Fruit fly (Drosophila melanogaster) whole organism, adult: ENCODE measurements around the gene tbc.

Experiments used
- CG11617 ChIP-seq: fragments of 200-800 bp; sonication (Bioruptor generic); optimal IDR thresholded peaks from 2 replicates; lab custom pipeline; 2017; ENCODE audit warnings: mild to moderate bottlenecking, missing biosample characterization, missing genetic modification reagents, missing genetic modification characterization
- CG12768 ChIP-seq: fragments of 200-800 bp; sonication (Bioruptor generic); optimal IDR thresholded peaks from 2 replicates; lab custom pipeline; 2017; ENCODE audit warnings: missing biosample characterization, missing genetic modification characterization, mild to moderate bottlenecking, moderate library complexity, missing genetic modification reagents
- CG14711 ChIP-seq: fragments of 200-800 bp; sonication (Bioruptor generic); optimal IDR thresholded peaks from 2 replicates; lab custom pipeline; 2018; ENCODE audit warnings: missing biosample characterization, mild to moderate bottlenecking, missing genetic modification characterization, moderate library complexity
- CG1620 ChIP-seq: fragments of 200-800 bp; sonication (Bioruptor generic); optimal IDR thresholded peaks from 2 replicates; lab custom pipeline; 2016; ENCODE audit warnings: missing biosample characterization, missing genetic modification characterization
- CG33017 ChIP-seq: fragments of 200-800 bp; sonication (Bioruptor generic); optimal IDR thresholded peaks from 2 replicates; lab custom pipeline; 2018; ENCODE audit warnings: missing biosample characterization, mild to moderate bottlenecking, missing genetic modification characterization, moderate library complexity
- CG5204 ChIP-seq: fragments of 200-800 bp; sonication (Bioruptor generic); optimal IDR thresholded peaks from 2 replicates; lab custom pipeline; 2016; ENCODE audit warnings: missing biosample characterization, missing genetic modification characterization
- CG7045 ChIP-seq: fragments of 200-800 bp; sonication (Bioruptor generic); optimal IDR thresholded peaks from 2 replicates; lab custom pipeline; 2017; ENCODE audit warnings: missing biosample characterization, mild to moderate bottlenecking, missing genetic modification characterization
- CG7101 ChIP-seq: fragments of 200-800 bp; sonication (Bioruptor generic); optimal IDR thresholded peaks from 2 replicates; lab custom pipeline; 2018; ENCODE audit warnings: missing biosample characterization, mild to moderate bottlenecking, missing genetic modification characterization, moderate library complexity
- Clk ChIP-seq: fragments of 200-800 bp; sonication (Bioruptor generic); optimal IDR thresholded peaks from 2 replicates; lab custom pipeline; 2017; ENCODE audit warnings: missing biosample characterization, missing genetic modification characterization
- Crg-1 ChIP-seq: fragments of 200-800 bp; sonication (Bioruptor generic); optimal IDR thresholded peaks from 2 replicates; lab custom pipeline; 2016; ENCODE audit warnings: missing biosample characterization, missing genetic modification characterization
- Hr96 ChIP-seq: fragments of 200-800 bp; sonication (Bioruptor generic); optimal IDR thresholded peaks from 2 replicates; lab custom pipeline; 2016; ENCODE audit warnings: missing biosample characterization, missing genetic modification characterization
- Mnt ChIP-seq: fragments of 200-800 bp; sonication (Bioruptor generic); optimal IDR thresholded peaks from 2 replicates; lab custom pipeline; 2016; ENCODE audit warnings: missing biosample characterization, mild to moderate bottlenecking, missing genetic modification characterization
- bab1 ChIP-seq: fragments of 200-800 bp; sonication (Bioruptor generic); optimal IDR thresholded peaks from 3 replicates; lab custom pipeline; 2019; ENCODE audit warnings: missing biosample characterization, mild to moderate bottlenecking, missing genetic modification characterization, moderate library complexity
- cic ChIP-seq: fragments of 200-800 bp; sonication (Bioruptor generic); optimal IDR thresholded peaks from 2 replicates; lab custom pipeline; 2017; ENCODE audit warnings: missing biosample characterization, mild to moderate bottlenecking, missing genetic modification characterization, moderate library complexity
- cnc ChIP-seq, 2 experiments: fragments of >200 bp; optimal IDR thresholded peaks; 2 replicates each; lab custom pipeline; 2017
- kay ChIP-seq: fragments of 200-800 bp; sonication (Bioruptor generic); peaks from one replicate; lab custom pipeline; 2016; ENCODE audit warnings: missing biosample characterization, missing genetic modification characterization, borderline replicate concordance
- ovo ChIP-seq: fragments of 200-800 bp; sonication (Bioruptor generic); optimal IDR thresholded peaks from 2 replicates; lab custom pipeline; 2016; ENCODE audit warnings: missing biosample characterization, missing genetic modification characterization
- pad ChIP-seq: fragments of 200-800 bp; sonication (Bioruptor generic); optimal IDR thresholded peaks from 3 replicates; lab custom pipeline; 2017; ENCODE audit warnings: missing biosample characterization, missing genetic modification characterization, mild to moderate bottlenecking, moderate library complexity, missing genetic modification reagents
- tj ChIP-seq: fragments of 200-800 bp; sonication (Bioruptor generic); optimal IDR thresholded peaks from 3 replicates; lab custom pipeline; 2017; ENCODE audit warnings: missing biosample characterization, mild to moderate bottlenecking, missing genetic modification characterization, moderate library complexity
- toe ChIP-seq: fragments of 200-800 bp; sonication (Bioruptor generic); optimal IDR thresholded peaks from 2 replicates; lab custom pipeline; 2016; ENCODE audit warnings: missing biosample characterization, missing genetic modification characterization

The tbc gene

DNA sequence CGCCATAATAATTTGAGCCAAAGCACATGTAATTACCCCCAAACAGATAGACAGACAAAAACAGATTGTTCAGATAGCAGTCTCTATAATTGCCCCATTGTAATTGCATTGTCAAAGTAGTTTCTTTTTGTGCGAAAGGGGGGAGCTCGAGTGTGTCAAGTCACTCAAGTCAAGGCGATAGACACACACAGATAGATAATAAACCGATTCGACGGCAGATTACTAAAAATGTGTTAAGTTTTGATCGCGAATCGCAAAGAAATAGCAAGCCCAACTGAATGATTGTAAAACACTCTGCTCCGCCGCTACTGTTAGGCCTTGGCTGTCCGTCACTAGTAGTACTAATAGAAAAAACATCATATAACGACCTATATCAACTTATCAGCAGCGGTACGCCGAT is 43.5 kb downstream of the tbc start:
- no peak for TF ChIP-seq CG12768
- peak; percentile 47 for TF ChIP-seq CG7101 (tag; lab: Kevin White, UChicago)
- peak; percentile 22 for TF ChIP-seq pad
- TF ChIP-seq Crg-1 = peak; percentile 29
- no peak for TF ChIP-seq CG33017 (tag; lab: Kevin White, UChicago)
- peak; percentile 41 for TF ChIP-seq Mnt (GFP tag; lab: Kevin White, UChicago)
- TF ChIP-seq cic (GFP tag; lab: Kevin White, UChicago) = peak; percentile 79
- no peak for TF ChIP-seq kay (GFP tag; lab: Kevin White, UChicago)
- no peak for TF ChIP-seq CG1620 (GFP tag; lab: Kevin White, UChicago)

dm6 chrX:20495117-20495516 is 46.0 kb downstream of the tbc start:
- TF ChIP-seq CG33017 (tag; lab: Kevin White, UChicago) (no peak), toe (GFP tag; lab: Kevin White, UChicago) (no peak), tj (GFP tag; lab: Kevin White, UChicago) (no peak), CG5204 (GFP tag; lab: Kevin White, UChicago) (no peak)

DNA sequence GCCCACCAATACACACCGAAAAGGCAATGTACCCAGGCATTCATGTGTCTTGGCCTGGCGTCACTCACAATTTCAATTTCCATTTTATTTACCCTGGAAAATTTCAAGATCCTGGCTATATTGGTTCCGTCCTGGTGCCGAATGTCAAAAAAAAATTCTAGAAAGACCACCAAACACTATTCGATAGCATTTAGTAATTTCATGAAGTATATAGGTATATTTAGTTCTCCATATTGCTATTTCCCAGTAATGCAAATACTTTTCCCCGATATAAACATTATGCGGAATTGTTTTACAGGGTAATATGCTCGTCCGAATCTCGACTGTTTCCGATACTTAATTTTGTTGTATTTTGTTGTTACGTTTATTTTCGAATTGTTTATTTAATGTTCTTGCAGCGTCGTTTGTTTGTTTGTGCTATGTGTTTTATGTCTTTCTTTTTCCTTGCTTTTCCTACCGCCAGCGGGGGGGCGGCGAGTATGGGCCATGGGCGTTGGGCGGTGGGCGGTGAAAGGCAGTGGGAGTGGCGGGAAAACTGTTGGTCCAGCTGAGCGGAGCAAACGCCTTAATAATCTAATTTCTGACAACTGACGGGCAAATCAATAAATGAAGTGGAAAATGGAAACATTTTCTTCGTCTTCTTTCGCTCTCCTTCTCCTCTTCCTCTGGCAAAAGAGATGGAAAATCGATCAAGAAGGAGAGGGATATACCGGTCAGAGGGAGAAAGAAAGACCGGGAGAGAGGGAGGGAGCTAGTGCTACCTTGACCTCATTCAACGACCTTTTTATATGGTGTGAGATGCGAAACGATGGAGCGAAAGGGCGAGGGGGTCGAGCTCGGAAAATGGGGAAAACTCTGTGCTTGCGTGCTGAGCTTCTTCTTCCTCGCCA is 46.9 kb downstream of the tbc start:
- no peak for TF ChIP-seq tj (GFP tag; lab: Kevin White, UChicago)
- no peak for TF ChIP-seq bab1
- no peak for TF ChIP-seq CG12768
- no peak for TF ChIP-seq cic (GFP tag; lab: Kevin White, UChicago)
- TF ChIP-seq CG14711 (tag; lab: Kevin White, UChicago) = peak; percentile 8
- TF ChIP-seq Mnt (GFP tag; lab: Kevin White, UChicago) = no peak

- no peak for TF ChIP-seq Crg-1
- TF ChIP-seq kay (GFP tag; lab: Kevin White, UChicago) = no peak
- no peak for TF ChIP-seq tj (GFP tag; lab: Kevin White, UChicago)
- TF ChIP-seq toe (GFP tag; lab: Kevin White, UChicago) = no peak
- TF ChIP-seq CG5204 (GFP tag; lab: Kevin White, UChicago) = no peak
- TF ChIP-seq Clk (GFP tag; lab: Kevin White, UChicago) = no peak
- no peak for TF ChIP-seq pad
- TF ChIP-seq CG7101 (tag; lab: Kevin White, UChicago) = no peak
- TF ChIP-seq CG1620 (GFP tag; lab: Kevin White, UChicago) = no peak
- no peak for TF ChIP-seq cnc (optimal IDR thresholded peaks at IDR 0.05; lab: Kevin White, UChicago)
- TF ChIP-seq ovo = no peak
- TF ChIP-seq Hr96 (GFP tag; lab: Kevin White, UChicago) = no peak
- TF ChIP-seq CG7045 = no peak
Observed at dm6 chrX:20498989-20499388, 49.9 kb downstream of the tbc start.

DNA sequence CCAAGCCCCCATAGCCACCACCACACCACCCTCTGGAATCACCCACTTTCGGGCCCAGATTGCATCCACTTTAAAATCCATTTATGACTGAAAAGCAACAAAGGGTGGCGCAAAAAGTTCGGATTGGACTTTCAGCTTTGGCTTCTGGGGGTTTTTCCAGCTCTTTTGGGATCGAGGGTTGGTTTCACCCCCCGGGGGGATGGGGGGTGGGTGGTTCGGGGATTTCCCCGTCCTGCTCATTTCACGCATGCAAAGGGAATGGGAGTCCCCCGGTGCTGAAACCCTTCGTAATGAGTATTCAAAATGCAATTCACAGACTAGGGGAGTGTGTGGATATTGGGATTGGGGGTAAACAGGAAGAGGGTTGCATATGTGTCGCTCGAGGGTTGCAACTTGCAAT is 50.7 kb downstream of the tbc start:
- TF ChIP-seq Mnt (GFP tag; lab: Kevin White, UChicago) = no peak
- no peak for TF ChIP-seq kay (GFP tag; lab: Kevin White, UChicago)
- no peak for TF ChIP-seq Clk (GFP tag; lab: Kevin White, UChicago)
- no peak for TF ChIP-seq CG14711 (tag; lab: Kevin White, UChicago)
- TF ChIP-seq ovo = no peak
- no peak for TF ChIP-seq Crg-1
- TF ChIP-seq CG5204 (GFP tag; lab: Kevin White, UChicago) = no peak
- no peak for TF ChIP-seq CG7045
- no peak for TF ChIP-seq toe (GFP tag; lab: Kevin White, UChicago)
- no peak for TF ChIP-seq CG33017 (tag; lab: Kevin White, UChicago)
- TF ChIP-seq CG11617 = no peak
- TF ChIP-seq bab1 = no peak
- TF ChIP-seq tj (GFP tag; lab: Kevin White, UChicago) = no peak
- TF ChIP-seq CG1620 (GFP tag; lab: Kevin White, UChicago) = no peak

dm6 chrX:20501040-20501609 is 52.0 kb downstream of the tbc start:
- TF ChIP-seq cic (GFP tag; lab: Kevin White, UChicago) (no peak), CG12768 (no peak), CG7045 (no peak), CG1620 (GFP tag; lab: Kevin White, UChicago) (no peak), bab1 (no peak), CG11617 (no peak), Crg-1 (no peak), CG33017 (tag; lab: Kevin White, UChicago) (no peak), Hr96 (GFP tag; lab: Kevin White, UChicago) (no peak), ovo (no peak), tj (GFP tag; lab: Kevin White, UChicago) (no peak), kay (GFP tag; lab: Kevin White, UChicago) (no peak), CG5204 (GFP tag; lab: Kevin White, UChicago) (no peak), Clk (GFP tag; lab: Kevin White, UChicago) (no peak), CG14711 (tag; lab: Kevin White, UChicago) (no peak), cnc (optimal IDR thresholded peaks at IDR 0.05; lab: Kevin White, UChicago) (no peak), Mnt (GFP tag; lab: Kevin White, UChicago) (no peak)
